Fruit fly (Drosophila melanogaster) whole organism, wandering third instar larva: Measurements from ENCODE around the gene mRpL19.

Experiments used
- Abd-B ChIP-seq: fragments of >200 bp; optimal IDR thresholded peaks from 2 replicates; lab custom pipeline; 2017; ENCODE audit warnings: missing biosample characterization, missing genetic modification characterization
- CG32264 ChIP-seq: fragments of 200-800 bp; sonication (Bioruptor generic); optimal IDR thresholded peaks from 2 replicates; lab custom pipeline; 2016; ENCODE audit warnings: missing biosample characterization, missing genetic modification characterization
- CG9705 ChIP-seq: fragments of 200-800 bp; sonication (Bioruptor generic); optimal IDR thresholded peaks from 2 replicates; lab custom pipeline; 2018; ENCODE audit warnings: missing biosample characterization, mild to moderate bottlenecking, missing genetic modification characterization
- CrebA ChIP-seq: fragments of 200-800 bp; sonication (Bioruptor generic); optimal IDR thresholded peaks from 2 replicates; lab custom pipeline; 2016; ENCODE audit warnings: missing biosample characterization, mild to moderate bottlenecking, missing genetic modification characterization, borderline replicate concordance
- Dfd ChIP-seq: fragments of >200 bp; optimal IDR thresholded peaks from 2 replicates; lab custom pipeline; 2017; ENCODE audit warnings: missing biosample characterization, missing genetic modification characterization
- Dif ChIP-seq: fragments of 200-275, 200-300 bp; sonication (Bioruptor generic); optimal IDR thresholded peaks from 2 replicates; lab custom pipeline; 2018; ENCODE audit warnings: missing biosample characterization, missing genetic modification characterization; ENCODE audit not compliant: partially characterized antibody
- GATAd ChIP-seq: sonication (Bioruptor generic); optimal IDR thresholded peaks from 2 replicates; lab custom pipeline; 2016; ENCODE audit warnings: missing biosample characterization, missing genetic modification characterization
- HLH106 ChIP-seq: fragments of 200-800 bp; optimal IDR thresholded peaks from 3 replicates; lab custom pipeline; 2019; ENCODE audit warnings: missing biosample characterization, mild to moderate bottlenecking, missing genetic modification characterization, moderate library complexity
- Hnf4 ChIP-seq: fragments of 200-800 bp; sonication (Bioruptor generic); optimal IDR thresholded peaks from 2 replicates; lab custom pipeline; 2016; ENCODE audit warnings: missing biosample characterization, mild to moderate bottlenecking, missing genetic modification characterization
- Hr78 ChIP-seq: fragments of >200 bp; optimal IDR thresholded peaks from 2 replicates; lab custom pipeline; 2017; ENCODE audit warnings: missing biosample characterization, missing genetic modification characterization
- Hr83 ChIP-seq: fragments of 200-300 bp; sonication (Bioruptor generic); optimal IDR thresholded peaks from 2 replicates; lab custom pipeline; 2016; ENCODE audit warnings: missing biosample characterization, mild to moderate bottlenecking, missing genetic modification characterization, moderate library complexity; ENCODE audit not compliant: poor library complexity, severe bottlenecking
- Jra ChIP-seq: sonication (Bioruptor generic); optimal IDR thresholded peaks from 2 replicates; lab custom pipeline; 2016; ENCODE audit warnings: missing biosample characterization, missing genetic modification characterization
- Mio ChIP-seq: sonication (Bioruptor generic); optimal IDR thresholded peaks from 2 replicates; lab custom pipeline; 2016; ENCODE audit warnings: missing biosample characterization, missing genetic modification characterization
- Myc ChIP-seq: fragments of >200 bp; optimal IDR thresholded peaks from 2 replicates; lab custom pipeline; 2017
- N ChIP-seq: fragments of >200 bp; optimal IDR thresholded peaks from 2 replicates; lab custom pipeline; 2018; ENCODE audit warnings: missing biosample characterization, missing external identifiers, missing genetic modification characterization
- OdsH ChIP-seq: fragments of 200-800 bp; sonication (Bioruptor generic); optimal IDR thresholded peaks from 2 replicates; lab custom pipeline; 2016; ENCODE audit warnings: missing biosample characterization, mild to moderate bottlenecking, missing genetic modification characterization
- Rel ChIP-seq, 2 experiments: fragments of 200-800 bp; sonication (Bioruptor generic) in 1 of 2; optimal IDR thresholded peaks; 2 replicates in 1 of 2; 3 replicates in 1 of 2; lab custom pipeline; 2016 to 2019; ENCODE audit warnings: mild to moderate bottlenecking in 2 of 2, missing biosample characterization in 2 of 2, missing genetic modification characterization in 2 of 2, moderate library complexity in 1 of 2
- Sp1 ChIP-seq: fragments of 200-800 bp; sonication (Bioruptor generic); optimal IDR thresholded peaks from 3 replicates; lab custom pipeline; 2019; ENCODE audit warnings: missing biosample characterization, mild to moderate bottlenecking, missing genetic modification characterization, moderate library complexity
- Vsx2 ChIP-seq: fragments of 200-300, 225-300 bp; sonication (Bioruptor generic); optimal IDR thresholded peaks from 2 replicates; lab custom pipeline; 2018; ENCODE audit warnings: missing biosample characterization, missing genetic modification characterization; ENCODE audit not compliant: partially characterized antibody
- br ChIP-seq: fragments of 200-800 bp; sonication (Bioruptor generic); optimal IDR thresholded peaks from 2 replicates; lab custom pipeline; 2016; ENCODE audit warnings: missing biosample characterization, missing genetic modification characterization
- brk ChIP-seq: fragments of 200-800 bp; sonication (Bioruptor generic); optimal IDR thresholded peaks from 2 replicates; lab custom pipeline; 2016; ENCODE audit warnings: missing biosample characterization, mild to moderate bottlenecking, missing genetic modification characterization
- dl ChIP-seq, 2 experiments: fragments of 175-275, 200-275 bp in 1 of 2; fragments of 200-275 bp in 1 of 2; sonication (Bioruptor generic); optimal IDR thresholded peaks; lab custom pipeline; 2018; ENCODE audit warnings: mild to moderate bottlenecking in 2 of 2, missing biosample characterization in 2 of 2, missing genetic modification characterization in 2 of 2, moderate library complexity in 2 of 2; ENCODE audit not compliant: partially characterized antibody in 2 of 2, insufficient read depth in 1 of 2
- dmrt93B ChIP-seq: fragments of 200-800 bp; sonication (Bioruptor generic); optimal IDR thresholded peaks from 2 replicates; lab custom pipeline; 2018; ENCODE audit warnings: missing biosample characterization, mild to moderate bottlenecking, missing genetic modification characterization
- dsf ChIP-seq: sonication (Bioruptor generic); optimal IDR thresholded peaks from 2 replicates; lab custom pipeline; 2016; ENCODE audit warnings: missing biosample characterization, missing genetic modification characterization, borderline replicate concordance
- ey ChIP-seq: fragments of 200-800 bp; sonication (Bioruptor generic); optimal IDR thresholded peaks from 2 replicates; lab custom pipeline; 2016; ENCODE audit warnings: missing biosample characterization, missing genetic modification characterization
- foxo ChIP-seq, 2 experiments: fragments of 200-800 bp; sonication (Bioruptor generic); optimal IDR thresholded peaks; 2 replicates in 1 of 2; 3 replicates in 1 of 2; lab custom pipeline; 2016 to 2017; ENCODE audit warnings: missing biosample characterization in 2 of 2, missing genetic modification characterization in 2 of 2
- fru ChIP-seq: fragments of 200-800 bp; sonication (Bioruptor generic); optimal IDR thresholded peaks from 3 replicates; lab custom pipeline; 2016; ENCODE audit warnings: missing biosample characterization, mild to moderate bottlenecking, missing genetic modification characterization
- h ChIP-seq: fragments of 200-800 bp; sonication (Bioruptor generic); optimal IDR thresholded peaks from 3 replicates; lab custom pipeline; 2016; ENCODE audit warnings: missing biosample characterization, mild to moderate bottlenecking, missing genetic modification characterization
- jim ChIP-seq: fragments of 175-275, 200-325 bp; sonication (Bioruptor generic); optimal IDR thresholded peaks from 2 replicates; lab custom pipeline; 2016; ENCODE audit warnings: missing biosample characterization, mild to moderate bottlenecking, missing genetic modification characterization
- lola ChIP-seq: fragments of >200 bp; optimal IDR thresholded peaks from 2 replicates; lab custom pipeline; 2017; ENCODE audit warnings: missing biosample characterization, missing genetic modification characterization
- pan ChIP-seq: fragments of >200 bp; optimal IDR thresholded peaks from 2 replicates; lab custom pipeline; 2017
- psq ChIP-seq: fragments of 200-800 bp; sonication (Bioruptor generic); optimal IDR thresholded peaks from 3 replicates; lab custom pipeline; 2017; ENCODE audit warnings: missing biosample characterization, mild to moderate bottlenecking, missing genetic modification characterization, moderate library complexity
- rgr ChIP-seq: fragments of 200-800 bp; sonication (Bioruptor generic); optimal IDR thresholded peaks from 3 replicates; lab custom pipeline; 2016; ENCODE audit warnings: missing biosample characterization, mild to moderate bottlenecking, missing genetic modification characterization
- sage ChIP-seq: fragments of 200-800 bp; sonication (Bioruptor generic); optimal IDR thresholded peaks from 2 replicates; lab custom pipeline; 2016; ENCODE audit warnings: missing biosample characterization, mild to moderate bottlenecking, missing genetic modification characterization
- sv ChIP-seq: fragments of 200-800 bp; sonication (Bioruptor generic); optimal IDR thresholded peaks from 3 replicates; lab custom pipeline; 2016; ENCODE audit warnings: missing biosample characterization, missing genetic modification characterization
- tai ChIP-seq: sonication (Bioruptor generic); optimal IDR thresholded peaks from 2 replicates; lab custom pipeline; 2016; ENCODE audit warnings: missing biosample characterization, missing genetic modification characterization
- usp ChIP-seq: fragments of >200 bp; optimal IDR thresholded peaks from 2 replicates; lab custom pipeline; 2017; ENCODE audit warnings: missing biosample characterization, missing genetic modification characterization
- woc ChIP-seq: sonication (Bioruptor generic); optimal IDR thresholded peaks from 2 replicates; lab custom pipeline; 2016; ENCODE audit warnings: missing biosample characterization, mild to moderate bottlenecking, missing genetic modification characterization

The mRpL19 gene

dm6 chr3R:8659907-8660660, 13.8 kb upstream of the mRpL19 start:
- TF ChIP-seq Hr83 (GFP tag; lab: Kevin White, UChicago) (peak; percentile 32), br (GFP tag; lab: Kevin White, UChicago) (peak; percentile 12), Rel (GFP tag; optimal IDR thresholded peaks at IDR 0.05; lab: Kevin White, UChicago) (no peak), Rel (tag; optimal IDR thresholded peaks at IDR 0.05; lab: Kevin White, UChicago) (peak; percentile 63), Hnf4 (peak; percentile 29), foxo (GFP tag; optimal IDR thresholded peaks at IDR 0.05; lab: Kevin White, UChicago) (peak in 1 of 2 experiments; percentile 46), Sp1 (GFP tag; lab: Kevin White, UChicago) (peak; percentile 60), h (peak; percentile 93), CG9705 (no peak), Myc (lab: Kevin White, UChicago) (peak; percentile 50), fru (peak; percentile 15), Dif (peak; percentile 42), ey (GFP tag; lab: Kevin White, UChicago) (peak; percentile 2), sage (no peak), woc (GFP tag; lab: Kevin White, UChicago) (no peak), jim (no peak), rgr (GFP tag; lab: Kevin White, UChicago) (peak; percentile 68), dl (GFP tag; optimal IDR thresholded peaks at IDR 0.05; lab: Kevin White, UChicago; ENCODE audit: insufficient read depth in 1 of 2, partially characterized antibody in 2 of 2) (no peak), usp (GFP tag; lab: Kevin White, UChicago) (no peak), HLH106 (tag; lab: Kevin White, UChicago) (peak; percentile 38), OdsH (GFP tag; lab: Kevin White, UChicago) (no peak)

- TF ChIP-seq sage (no peak), Myc (lab: Kevin White, UChicago) (no peak), Rel (GFP tag; optimal IDR thresholded peaks at IDR 0.05; lab: Kevin White, UChicago) (no peak), Rel (tag; optimal IDR thresholded peaks at IDR 0.05; lab: Kevin White, UChicago) (no peak), br (GFP tag; lab: Kevin White, UChicago) (no peak), sv (GFP tag; lab: Kevin White, UChicago) (no peak), dl (GFP tag; optimal IDR thresholded peaks at IDR 0.05; lab: Kevin White, UChicago; ENCODE audit: insufficient read depth in 1 of 2, partially characterized antibody in 2 of 2) (no peak), Abd-B (no peak), lola (GFP tag; lab: Kevin White, UChicago) (no peak), N (GFP tag; lab: Kevin White, UChicago) (no peak), Hr83 (GFP tag; lab: Kevin White, UChicago) (no peak), Dfd (GFP tag; lab: Kevin White, UChicago) (no peak), Mio (GFP tag; lab: Kevin White, UChicago) (no peak)
These were observed 13.2 kb upstream of the mRpL19 start, which contains the start of gene bel for dm6 chr3R:8660661-8661060. bel (minus strand) TSS chr3R:8660761.

- TF ChIP-seq Hr83 (GFP tag; lab: Kevin White, UChicago) (no peak), Vsx2 (GFP tag; lab: Kevin White, UChicago) (no peak), lola (GFP tag; lab: Kevin White, UChicago) (no peak), Dfd (GFP tag; lab: Kevin White, UChicago) (no peak), Mio (GFP tag; lab: Kevin White, UChicago) (no peak), jim (no peak), dl (GFP tag; optimal IDR thresholded peaks at IDR 0.05; lab: Kevin White, UChicago; ENCODE audit: insufficient read depth in 1 of 2, partially characterized antibody in 2 of 2) (no peak), Hnf4 (peak; percentile 75), dmrt93B (GFP tag; lab: Kevin White, UChicago) (peak; percentile 8), pan (lab: Kevin White, UChicago) (no peak), Jra (GFP tag; lab: Kevin White, UChicago) (peak; percentile 83), HLH106 (tag; lab: Kevin White, UChicago) (peak; percentile 52), foxo (GFP tag; optimal IDR thresholded peaks at IDR 0.05; lab: Kevin White, UChicago) (peak in 1 of 2 experiments; percentile 72), Dif (no peak), dsf (peak; percentile 21), rgr (GFP tag; lab: Kevin White, UChicago) (peak; percentile 48), OdsH (GFP tag; lab: Kevin White, UChicago) (peak; percentile 24), Sp1 (GFP tag; lab: Kevin White, UChicago) (peak; percentile 18), brk (GFP tag; lab: Kevin White, UChicago) (peak; percentile 38), h (peak; percentile 79), GATAd (GFP tag; lab: Kevin White, UChicago) (no peak), ey (GFP tag; lab: Kevin White, UChicago) (peak; percentile 39), Hr78 (GFP tag; lab: Kevin White, UChicago) (no peak), Rel (GFP tag; optimal IDR thresholded peaks at IDR 0.05; lab: Kevin White, UChicago) (no peak), Rel (tag; optimal IDR thresholded peaks at IDR 0.05; lab: Kevin White, UChicago) (peak; percentile 44), sv (GFP tag; lab: Kevin White, UChicago) (peak; percentile 49), Abd-B (no peak), usp (GFP tag; lab: Kevin White, UChicago) (no peak), CG32264 (GFP tag; lab: Kevin White, UChicago) (no peak), tai (GFP tag; lab: Kevin White, UChicago) (no peak), CG9705 (peak; percentile 21), CrebA (no peak), psq (GFP tag; lab: Kevin White, UChicago) (peak; percentile 9), fru (peak; percentile 61), br (GFP tag; lab: Kevin White, UChicago) (peak; percentile 52), Myc (lab: Kevin White, UChicago) (no peak)
These were observed 10.1 kb upstream of the mRpL19 start, which contains the start of gene CG8032 for dm6 chr3R:8663668-8664283. CG8032 (plus strand) TSS chr3R:8664115.
